Worm (Caenorhabditis elegans) whole organism, late embryonic: ENCODE data around the gene slcf-1.

Experiments used
- ama-1 ChIP-seq: fragments of 150-350 bp; optimal IDR thresholded peaks from 2 replicates; lab custom pipeline; 2014
- ceh-34 ChIP-seq: sonication (generic microtip); optimal IDR thresholded peaks from 2 replicates; lab custom pipeline; 2016; ENCODE audit warnings: mild to moderate bottlenecking, missing genetic modification characterization, missing compliant biosample characterization
- elt-2 ChIP-seq: sonication (generic microtip); optimal IDR thresholded peaks from 2 replicates; lab custom pipeline; 2016; ENCODE audit warnings: missing genetic modification reagents, missing genetic modification characterization, missing compliant biosample characterization
- fkh-10 ChIP-seq: fragments of 150-350 bp; optimal IDR thresholded peaks from 2 replicates; lab custom pipeline; 2014; ENCODE audit warnings: missing biosample characterization, missing genetic modification reagents, missing genetic modification characterization
- hlh-30 ChIP-seq: sonication (generic microtip); optimal IDR thresholded peaks from 2 replicates; lab custom pipeline; 2017; ENCODE audit warnings: antibody characterized with exemption, missing genetic modification characterization, missing compliant biosample characterization; ENCODE audit not compliant: insufficient read depth
- lin-11 ChIP-seq: fragments of 200-800 bp; sonication (Bioruptor generic); optimal IDR thresholded peaks from 2 replicates; lab custom pipeline; 2018; ENCODE audit warnings: mild to moderate bottlenecking, missing genetic modification characterization, missing compliant biosample characterization
- npax-4 ChIP-seq: sonication (generic microtip); optimal IDR thresholded peaks from 2 replicates; lab custom pipeline; 2016; ENCODE audit warnings: missing genetic modification characterization, missing compliant biosample characterization
- sox-4 ChIP-seq: sonication (generic microtip); optimal IDR thresholded peaks from 2 replicates; lab custom pipeline; 2017; ENCODE audit warnings: mild to moderate bottlenecking, missing genetic modification characterization, inconsistent platforms, missing compliant biosample characterization

DNA sequence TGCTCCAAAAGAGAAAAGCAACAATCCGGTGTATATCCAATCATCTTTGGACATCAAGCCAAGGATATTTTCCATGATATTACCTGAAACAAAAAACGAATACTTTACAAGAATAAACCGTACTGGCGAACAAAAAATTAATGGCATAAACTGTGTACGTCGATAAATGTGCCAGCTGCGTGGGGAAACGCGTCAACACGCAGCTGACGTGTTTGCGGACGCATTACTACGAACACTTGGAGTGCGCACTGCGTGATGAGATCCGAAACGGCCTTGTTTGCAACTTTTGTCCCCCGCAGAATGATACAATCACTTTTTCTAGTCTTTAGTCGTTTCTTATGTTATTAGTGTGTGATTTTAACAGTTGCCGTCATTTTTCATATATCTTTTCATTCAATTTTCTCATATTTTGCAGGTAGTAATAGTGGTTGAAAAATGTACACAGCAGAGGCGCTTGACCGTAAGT lies 4.6 kb upstream of the slcf-1 start, which contains the start of the genes mboa-7 and git-1:
- TF ChIP-seq elt-2 (tag; lab: Kevin White, UChicago) (peak; percentile 33), npax-4 (no peak), sox-4 (no peak), fkh-10 (GFP tag; lab: Kevin White, UChicago) (no peak), lin-11 (no peak), hlh-30 (no peak), ceh-34 (no peak), ama-1 (no peak)
